Worm (Caenorhabditis elegans) whole organism, late embryonic: ENCODE data around the gene M03D4.4.

Source experiments
- ceh-30 ChIP-seq: fragments of 150-350 bp; optimal IDR thresholded peaks from 2 replicates; lab custom pipeline; 2014; ENCODE audit warnings: missing biosample characterization, missing genetic modification characterization
- ceh-34 ChIP-seq: sonication (generic microtip); optimal IDR thresholded peaks from 2 replicates; lab custom pipeline; 2016; ENCODE audit warnings: mild to moderate bottlenecking, missing genetic modification characterization, missing compliant biosample characterization
- ets-4 ChIP-seq: sonication (generic microtip); optimal IDR thresholded peaks from 2 replicates; lab custom pipeline; 2016; ENCODE audit warnings: missing genetic modification characterization, missing compliant biosample characterization
- eyg-1 ChIP-seq: sonication (generic microtip); optimal IDR thresholded peaks from 2 replicates; lab custom pipeline; 2016; ENCODE audit warnings: missing genotype, missing genetic modification characterization, missing compliant biosample characterization
- gmeb-2 ChIP-seq: sonication (generic microtip); optimal IDR thresholded peaks from 2 replicates; lab custom pipeline; 2016; ENCODE audit warnings: missing genetic modification characterization, inconsistent platforms, missing compliant biosample characterization
- hlh-6 ChIP-seq: sonication (generic microtip); optimal IDR thresholded peaks from 2 replicates; lab custom pipeline; 2016; ENCODE audit warnings: missing genotype, missing genetic modification characterization, missing compliant biosample characterization
- lim-6 ChIP-seq: sonication (generic microtip); optimal IDR thresholded peaks from 2 replicates; lab custom pipeline; 2016; ENCODE audit warnings: missing genetic modification characterization, missing compliant biosample characterization
- lin-11 ChIP-seq: fragments of 200-800 bp; sonication (Bioruptor generic); optimal IDR thresholded peaks from 2 replicates; lab custom pipeline; 2018; ENCODE audit warnings: mild to moderate bottlenecking, missing genetic modification characterization, missing compliant biosample characterization
- ref-2 ChIP-seq: sonication (generic microtip); optimal IDR thresholded peaks from 2 replicates; lab custom pipeline; 2016; ENCODE audit warnings: missing genetic modification characterization, missing compliant biosample characterization
- zip-5 ChIP-seq: sonication (generic microtip); optimal IDR thresholded peaks from 2 replicates; lab custom pipeline; 2016; ENCODE audit warnings: missing genetic modification characterization, missing compliant biosample characterization

DNA sequence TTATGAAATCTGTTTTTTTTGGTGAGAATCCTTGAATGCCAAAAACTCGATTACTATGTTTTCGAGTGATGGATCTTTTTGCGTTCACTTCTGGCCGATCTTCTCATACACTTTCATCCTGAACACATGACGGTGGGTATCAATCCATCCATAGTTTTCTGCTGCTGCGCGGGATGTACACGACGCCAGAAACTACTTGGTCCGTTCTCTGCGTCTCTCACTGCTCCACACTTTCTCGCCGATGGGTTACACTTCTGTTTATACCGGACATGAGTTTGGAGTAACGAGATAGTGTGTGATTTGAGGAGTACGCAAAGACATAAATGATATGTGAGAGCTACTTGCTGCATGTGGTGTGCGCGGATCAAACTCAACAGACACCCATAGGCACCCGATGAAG is 13.6 kb upstream of the M03D4.4 start:
- TF ChIP-seq lim-6 (tag; lab: Kevin White, UChicago) (no peak), ref-2 (tag; lab: Kevin White, UChicago) (no peak), hlh-6 (no peak), ceh-34 (no peak), gmeb-2 (no peak), ets-4 (no peak), lin-11 (tag; lab: Kevin White, UChicago) (no peak), eyg-1 (tag; lab: Kevin White, UChicago) (no peak), zip-5 (tag; lab: Kevin White, UChicago) (no peak), ceh-30 (tag; lab: Kevin White, UChicago) (no peak)
